Worm (Caenorhabditis elegans) whole organism, young adult: ENCODE measurements around the gene C26H9A.4.
A peak's percentile ranks its signal among the peaks of the same experiment; 100 is the strongest.

ENCODE experiments used
- B0261.1 ChIP-seq: sonication (generic microtip); optimal IDR thresholded peaks from 2 replicates; lab custom pipeline; 2016; ENCODE audit warnings: mild to moderate bottlenecking, missing genetic modification characterization, moderate library complexity, missing compliant biosample characterization
- D2030.7 ChIP-seq: fragments of 200-800 bp; sonication (Bioruptor generic); IDR thresholded peaks from 2 replicates; pipeline ENCODE4 v1.3.6; 2022; ENCODE audit warnings: missing genetic modification reagents, missing genetic modification characterization, missing compliant biosample characterization
- F49E8.2 ChIP-seq: sonication (generic microtip); optimal IDR thresholded peaks from 3 replicates; lab custom pipeline; 2017; ENCODE audit warnings: missing genetic modification characterization, mild to moderate bottlenecking, missing compliant biosample characterization, antibody characterized with exemption, moderate library complexity; ENCODE audit not compliant: insufficient read depth
- F55B11.4 ChIP-seq: sonication (generic microtip); optimal IDR thresholded peaks from 2 replicates; lab custom pipeline; 2016; ENCODE audit warnings: missing compliant biosample characterization, missing genetic modification characterization, borderline replicate concordance; ENCODE audit not compliant: insufficient read depth
- T07F8.4 ChIP-seq: sonication (generic microtip); optimal IDR thresholded peaks from 2 replicates; lab custom pipeline; 2016; ENCODE audit warnings: mild to moderate bottlenecking, missing genetic modification characterization, moderate library complexity, missing compliant biosample characterization
- Y53F4B.3 ChIP-seq: fragments of 200-800 bp; sonication (Bioruptor generic); IDR thresholded peaks from 2 replicates; pipeline ENCODE4 v1.3.6; 2022; ENCODE audit warnings: missing genetic modification reagents, missing genetic modification characterization, missing compliant biosample characterization
- Y56A3A.18 ChIP-seq: fragments of 200-800 bp; sonication (Bioruptor generic); IDR thresholded peaks from 2 replicates; pipeline ENCODE4 v1.3.6; 2022; ENCODE audit warnings: missing genetic modification reagents, missing genetic modification characterization, missing compliant biosample characterization
- Y67H2A.10 ChIP-seq: fragments of 200-800 bp; sonication (Bioruptor generic); conservative IDR thresholded peaks from 2 replicates; pipeline ENCODE4 v1.3.6; 2022; ENCODE audit warnings: missing genetic modification reagents, missing genetic modification characterization, missing compliant biosample characterization
- Y79H2A.3 ChIP-seq: fragments of 200-800 bp; sonication (Bioruptor generic); conservative IDR thresholded peaks from 2 replicates; pipeline ENCODE4 v1.3.6; 2022; ENCODE audit warnings: missing genetic modification reagents, missing genetic modification characterization, missing compliant biosample characterization
- ZK185.1 ChIP-seq: sonication (generic microtip); optimal IDR thresholded peaks from 2 replicates; lab custom pipeline; 2016; ENCODE audit warnings: mild to moderate bottlenecking, missing genetic modification characterization, missing compliant biosample characterization; ENCODE audit not compliant: poor library complexity, severe bottlenecking
- ama-1 ChIP-seq, 3 experiments: fragments of 150-350 bp in 1 of 3; sonication (generic microtip) in 2 of 3; optimal IDR thresholded peaks; 2 replicates each; lab custom pipeline; 2014 to 2018; ENCODE audit warnings: missing biosample characterization in 2 of 3, missing genetic modification characterization in 2 of 3, missing genetic modification reagents in 2 of 3
- aptf-2 ChIP-seq: fragments of 200-800 bp; sonication (Bioruptor generic); conservative IDR thresholded peaks from 2 replicates; pipeline ENCODE4 v1.3.6; 2022; ENCODE audit warnings: missing genetic modification reagents, missing genetic modification characterization, missing compliant biosample characterization
- attf-3 ChIP-seq: fragments of 200-800 bp; sonication (Bioruptor generic); conservative IDR thresholded peaks from 2 replicates; pipeline ENCODE4 v1.3.6; 2022; ENCODE audit warnings: missing genetic modification reagents, missing genetic modification characterization, missing compliant biosample characterization
- bed-2 ChIP-seq: fragments of 200-800 bp; sonication (Bioruptor generic); IDR thresholded peaks from 2 replicates; pipeline ENCODE4 v1.3.6; 2022; ENCODE audit warnings: missing genetic modification reagents, missing genetic modification characterization, missing compliant biosample characterization
- cebp-1 ChIP-seq, 2 experiments: fragments of 200-800 bp in 1 of 2; sonication (Bioruptor generic) in 1 of 2; sonication (generic microtip) in 1 of 2; IDR thresholded peaks in 1 of 2; optimal IDR thresholded peaks in 1 of 2; 2 replicates each; pipeline versions ENCODE4 v1.3.6 to Lab custom; 2017 to 2022; ENCODE audit warnings: missing compliant biosample characterization in 2 of 2, missing genetic modification characterization in 2 of 2, mild to moderate bottlenecking in 1 of 2, missing genetic modification reagents in 1 of 2, moderate library complexity in 1 of 2
- ceh-100 ChIP-seq: fragments of 200-800 bp; sonication (Bioruptor generic); IDR thresholded peaks from 2 replicates; pipeline ENCODE4 v1.3.6; 2022; ENCODE audit warnings: missing genetic modification reagents, missing genetic modification characterization, missing compliant biosample characterization
- ceh-40 ChIP-seq: fragments of 200-800 bp; sonication (Bioruptor generic); IDR thresholded peaks from 2 replicates; pipeline ENCODE4 v1.3.6; 2022; ENCODE audit warnings: missing genetic modification characterization, missing compliant biosample characterization
- ceh-58 ChIP-seq: fragments of 200-800 bp; sonication (Bioruptor generic); IDR thresholded peaks from 2 replicates; pipeline ENCODE4 v1.3.6; 2022; ENCODE audit warnings: missing genetic modification characterization, missing compliant biosample characterization
- dox-1 ChIP-seq: fragments of 200-800 bp; sonication (Bioruptor generic); IDR thresholded peaks from 2 replicates; pipeline ENCODE4 v1.3.6; 2022; ENCODE audit warnings: missing genetic modification reagents, missing genetic modification characterization, missing compliant biosample characterization
- efl-1 ChIP-seq: fragments of 150-350 bp; optimal IDR thresholded peaks from 2 replicates; lab custom pipeline; 2014; ENCODE audit warnings: missing biosample characterization, missing genetic modification reagents, missing genetic modification characterization
- egl-44 ChIP-seq: fragments of 200-800 bp; sonication (Bioruptor generic); IDR thresholded peaks from 2 replicates; pipeline ENCODE4 v1.3.6; 2022; ENCODE audit warnings: missing genetic modification reagents, missing genetic modification characterization, missing compliant biosample characterization
- ets-4 ChIP-seq: fragments of 200-800 bp; sonication (Bioruptor generic); optimal IDR thresholded peaks from 2 replicates; lab custom pipeline; 2018; ENCODE audit warnings: mild to moderate bottlenecking, missing genetic modification characterization, missing compliant biosample characterization
- gei-17 ChIP-seq: fragments of 200-800 bp; sonication (Bioruptor generic); optimal IDR thresholded peaks from 2 replicates; lab custom pipeline; 2018; ENCODE audit warnings: mild to moderate bottlenecking, missing genetic modification characterization, missing compliant biosample characterization
- hlh-26 ChIP-seq: fragments of 200-800 bp; sonication (Bioruptor generic); conservative IDR thresholded peaks from 2 replicates; pipeline ENCODE4 v1.3.6; 2022; ENCODE audit warnings: missing genetic modification reagents, missing genetic modification characterization, missing compliant biosample characterization
- hmg-20 ChIP-seq: fragments of 200-800 bp; sonication (Bioruptor generic); IDR thresholded peaks from 2 replicates; pipeline ENCODE4 v1.3.6; 2022; ENCODE audit warnings: missing genetic modification reagents, missing genetic modification characterization, missing compliant biosample characterization
- lag-1 ChIP-seq: fragments of 200-800 bp; sonication (Bioruptor generic); IDR thresholded peaks from 2 replicates; pipeline ENCODE4 v1.3.6; 2022; ENCODE audit warnings: missing genetic modification reagents, missing genetic modification characterization, missing compliant biosample characterization
- lin-35 ChIP-seq, 3 experiments: fragments of 150-350 bp in 2 of 3; sonication (generic microtip) in 1 of 3; optimal IDR thresholded peaks; 2 replicates each; lab custom pipeline; 2014 to 2018; ENCODE audit warnings: missing biosample characterization in 3 of 3, missing genetic modification characterization in 3 of 3, missing genetic modification reagents in 3 of 3
- lin-40 ChIP-seq: sonication (generic microtip); optimal IDR thresholded peaks from 2 replicates; lab custom pipeline; 2016; ENCODE audit warnings: missing genetic modification characterization, mild to moderate bottlenecking, missing compliant biosample characterization, missing genotype, missing genetic modification reagents
- lsl-1 ChIP-seq: fragments of 200-800 bp; sonication (Bioruptor generic); optimal IDR thresholded peaks from 2 replicates; lab custom pipeline; 2018; ENCODE audit warnings: mild to moderate bottlenecking, missing genetic modification characterization, moderate library complexity, missing compliant biosample characterization
- madf-3 ChIP-seq: fragments of 200-800 bp; sonication (Bioruptor generic); IDR thresholded peaks from 2 replicates; pipeline ENCODE4 v1.3.6; 2022; ENCODE audit warnings: missing genetic modification reagents, missing genetic modification characterization, missing compliant biosample characterization
- nfya-2 ChIP-seq: fragments of 200-800 bp; sonication (Bioruptor generic); IDR thresholded peaks from 2 replicates; pipeline ENCODE4 v1.3.6; 2022; ENCODE audit warnings: missing genetic modification reagents, missing genetic modification characterization, missing compliant biosample characterization
- nfyb-1 ChIP-seq: fragments of 200-800 bp; sonication (Bioruptor generic); IDR thresholded peaks from 2 replicates; pipeline ENCODE4 v1.3.6; 2022; ENCODE audit warnings: missing genetic modification reagents, missing genetic modification characterization, missing compliant biosample characterization
- nhr-80 ChIP-seq: sonication (generic microtip); optimal IDR thresholded peaks from 2 replicates; lab custom pipeline; 2016; ENCODE audit warnings: missing genetic modification characterization, missing compliant biosample characterization
- rcor-1 ChIP-seq: fragments of 200-800 bp; sonication (Bioruptor generic); IDR thresholded peaks from 2 replicates; pipeline ENCODE4 v1.3.6; 2022; ENCODE audit warnings: missing genetic modification reagents, missing genetic modification characterization, missing compliant biosample characterization
- rec-8 ChIP-seq, 2 experiments: sonication (generic microtip); optimal IDR thresholded peaks; 2 replicates each; lab custom pipeline; 2016; ENCODE audit warnings: mild to moderate bottlenecking in 2 of 2, missing genetic modification characterization in 2 of 2, missing genetic modification reagents in 2 of 2, missing genotype in 2 of 2, missing biosample characterization in 1 of 2, missing compliant biosample characterization in 1 of 2, moderate library complexity in 1 of 2
- repo-1 ChIP-seq: sonication (generic microtip); optimal IDR thresholded peaks from 2 replicates; lab custom pipeline; 2017; ENCODE audit warnings: mild to moderate bottlenecking, missing genetic modification characterization, missing compliant biosample characterization
- sea-2 ChIP-seq: fragments of 200-800 bp; sonication (Bioruptor generic); IDR thresholded peaks from 2 replicates; pipeline ENCODE4 v1.3.6; 2022; ENCODE audit warnings: missing genetic modification characterization, missing compliant biosample characterization
- snpc-1.1 ChIP-seq: sonication (generic microtip); optimal IDR thresholded peaks from 2 replicates; lab custom pipeline; 2017; ENCODE audit warnings: missing genetic modification characterization, mild to moderate bottlenecking, missing compliant biosample characterization, antibody characterized with exemption, moderate library complexity, missing genotype, missing genetic modification reagents; ENCODE audit not compliant: insufficient read depth
- snpc-1.3 ChIP-seq: sonication (generic microtip); optimal IDR thresholded peaks from 2 replicates; lab custom pipeline; 2017; ENCODE audit warnings: missing genetic modification characterization, mild to moderate bottlenecking, missing compliant biosample characterization, antibody characterized with exemption, moderate library complexity, missing genotype, missing genetic modification reagents; ENCODE audit not compliant: insufficient read depth
- tbp1 ChIP-seq: fragments of 200-800 bp; sonication (Bioruptor generic); optimal IDR thresholded peaks from 2 replicates; lab custom pipeline; 2018; ENCODE audit warnings: mild to moderate bottlenecking, missing genetic modification characterization, missing compliant biosample characterization
- unc-62 ChIP-seq: fragments of 150-350 bp; optimal IDR thresholded peaks from 2 replicates; lab custom pipeline; 2014; ENCODE audit warnings: missing biosample characterization, missing genetic modification reagents, missing genetic modification characterization
- zfh-2 ChIP-seq: fragments of 200-800 bp; sonication (Bioruptor generic); conservative IDR thresholded peaks from 2 replicates; pipeline ENCODE4 v1.3.6; 2022; ENCODE audit warnings: missing genetic modification reagents, missing genetic modification characterization, missing compliant biosample characterization
- zim-3 ChIP-seq: sonication (generic microtip); optimal IDR thresholded peaks from 2 replicates; lab custom pipeline; 2017; ENCODE audit warnings: mild to moderate bottlenecking, missing genetic modification characterization, moderate library complexity, missing compliant biosample characterization
- ztf-18 ChIP-seq: sonication (generic microtip); optimal IDR thresholded peaks from 2 replicates; lab custom pipeline; 2016; ENCODE audit warnings: missing genotype, mild to moderate bottlenecking, missing genetic modification characterization, missing compliant biosample characterization
- ztf-22 ChIP-seq: fragments of 200-800 bp; sonication (Bioruptor generic); optimal IDR thresholded peaks from 2 replicates; lab custom pipeline; 2018; ENCODE audit warnings: mild to moderate bottlenecking, missing genetic modification characterization, moderate library complexity, missing compliant biosample characterization

The C26H9A.4 gene

ce11 chrIV:12684826-12685594, 31.8 kb downstream of the C26H9A.4 start (continued):
- TF ChIP-seq Y67H2A.10 (GFP tag; lab: Robert Waterston, UW), result no peak
- no peak for TF ChIP-seq zfh-2
- TF ChIP-seq F55B11.4 (tag; lab: Kevin White, UChicago), result no peak
- no peak for TF ChIP-seq B0261.1 (tag; lab: Kevin White, UChicago)
- TF ChIP-seq madf-3, result no peak
- no peak for TF ChIP-seq sea-2 (GFP tag; lab: Robert Waterston, UW)
- TF ChIP-seq Y79H2A.3 (GFP tag; lab: Robert Waterston, UW), result no peak
- peak; percentile 80 for TF ChIP-seq lsl-1 (GFP tag; lab: Kevin White, UChicago)
- no peak for TF ChIP-seq ama-1 (optimal IDR thresholded peaks at IDR 0.05; lab: Kevin White, UChicago)
- no peak for TF ChIP-seq ama-1 (GFP tag; optimal IDR thresholded peaks at IDR 0.05; lab: Kevin White, UChicago)
- TF ChIP-seq nfyb-1, result no peak
- TF ChIP-seq F49E8.2 (tag; lab: Kevin White, UChicago), result peak; percentile 39
- TF ChIP-seq lin-40 (tag; lab: Kevin White, UChicago), result no peak
- peak; percentile 54 for TF ChIP-seq snpc-1.3 (tag; lab: Kevin White, UChicago)
- TF ChIP-seq unc-62, result no peak
- TF ChIP-seq lin-35 (GFP tag; optimal IDR thresholded peaks at IDR 0.05; lab: Kevin White, UChicago), result no peak
- no peak for TF ChIP-seq gei-17
- no peak for TF ChIP-seq aptf-2 (GFP tag; lab: Robert Waterston, UW)
- TF ChIP-seq bed-2 (GFP tag; lab: Robert Waterston, UW), result no peak
- no peak for TF ChIP-seq nhr-80 (tag; lab: Kevin White, UChicago)
- no peak for TF ChIP-seq attf-3
- TF ChIP-seq tbp1 (GFP tag; lab: Kevin White, UChicago), result peak; percentile 17
- no peak for TF ChIP-seq ceh-58 (GFP tag; lab: Robert Waterston, UW)
- no peak for TF ChIP-seq rec-8 (tag; optimal IDR thresholded peaks at IDR 0.05; lab: Kevin White, UChicago)
- TF ChIP-seq ceh-40 (GFP tag; lab: Robert Waterston, UW), result no peak
- TF ChIP-seq hlh-26 (GFP tag; lab: Robert Waterston, UW), result no peak
- no peak for TF ChIP-seq lag-1 (GFP tag; lab: Robert Waterston, UW)
- TF ChIP-seq hmg-20 (GFP tag; lab: Robert Waterston, UW), result no peak
- no peak for TF ChIP-seq ztf-18 (tag; lab: Kevin White, UChicago)
- no peak for TF ChIP-seq zim-3
- TF ChIP-seq repo-1 (tag; lab: Kevin White, UChicago), result no peak
- no peak for TF ChIP-seq dox-1 (GFP tag; lab: Robert Waterston, UW)
- no peak for TF ChIP-seq egl-44 (GFP tag; lab: Robert Waterston, UW)
- TF ChIP-seq ZK185.1 (tag; lab: Kevin White, UChicago), result no peak
- no peak for TF ChIP-seq ceh-100
- TF ChIP-seq ztf-22, result no peak
- no peak for TF ChIP-seq ets-4 (GFP tag; lab: Kevin White, UChicago)
- peak; percentile 49; the same call in 1 of the 2 replicates for TF ChIP-seq D2030.7 (GFP tag; lab: Robert Waterston, UW)
- no peak for TF ChIP-seq rcor-1 (GFP tag; lab: Robert Waterston, UW)
- TF ChIP-seq Y53F4B.3, result no peak
- TF ChIP-seq snpc-1.1 (tag; lab: Kevin White, UChicago), result no peak
- TF ChIP-seq Y56A3A.18, result no peak
- TF ChIP-seq cebp-1 (GFP tag; IDR thresholded peaks at IDR 0.05; lab: Robert Waterston, UW), result no peak
- TF ChIP-seq cebp-1 (tag; optimal IDR thresholded peaks at IDR 0.05; lab: Kevin White, UChicago), result no peak
- no peak for TF ChIP-seq nfya-2 (GFP tag; lab: Robert Waterston, UW)
- TF ChIP-seq T07F8.4 (tag; lab: Kevin White, UChicago), result no peak
- no peak for TF ChIP-seq efl-1
